Fruit fly (Drosophila melanogaster) whole organism, adult: ENCODE measurements around the gene hiw.

ENCODE experiments used
- CG14711 ChIP-seq: fragments of 200-800 bp; sonication (Bioruptor generic); optimal IDR thresholded peaks from 2 replicates; lab custom pipeline; 2018; ENCODE audit warnings: missing biosample characterization, mild to moderate bottlenecking, missing genetic modification characterization, moderate library complexity
- CG33017 ChIP-seq: fragments of 200-800 bp; sonication (Bioruptor generic); optimal IDR thresholded peaks from 2 replicates; lab custom pipeline; 2018; ENCODE audit warnings: missing biosample characterization, mild to moderate bottlenecking, missing genetic modification characterization, moderate library complexity
- CG7045 ChIP-seq: fragments of 200-800 bp; sonication (Bioruptor generic); optimal IDR thresholded peaks from 2 replicates; lab custom pipeline; 2017; ENCODE audit warnings: missing biosample characterization, mild to moderate bottlenecking, missing genetic modification characterization
- Crg-1 ChIP-seq: fragments of 200-800 bp; sonication (Bioruptor generic); optimal IDR thresholded peaks from 2 replicates; lab custom pipeline; 2016; ENCODE audit warnings: missing biosample characterization, missing genetic modification characterization
- cic ChIP-seq: fragments of 200-800 bp; sonication (Bioruptor generic); optimal IDR thresholded peaks from 2 replicates; lab custom pipeline; 2017; ENCODE audit warnings: missing biosample characterization, mild to moderate bottlenecking, missing genetic modification characterization, moderate library complexity
- ovo ChIP-seq: fragments of 200-800 bp; sonication (Bioruptor generic); optimal IDR thresholded peaks from 2 replicates; lab custom pipeline; 2016; ENCODE audit warnings: missing biosample characterization, missing genetic modification characterization
- pad ChIP-seq: fragments of 200-800 bp; sonication (Bioruptor generic); optimal IDR thresholded peaks from 3 replicates; lab custom pipeline; 2017; ENCODE audit warnings: missing biosample characterization, missing genetic modification characterization, mild to moderate bottlenecking, moderate library complexity, missing genetic modification reagents
- tj ChIP-seq: fragments of 200-800 bp; sonication (Bioruptor generic); optimal IDR thresholded peaks from 3 replicates; lab custom pipeline; 2017; ENCODE audit warnings: missing biosample characterization, mild to moderate bottlenecking, missing genetic modification characterization, moderate library complexity

- TF ChIP-seq ovo (GFP tag; lab: Kevin White, UChicago) (peak; percentile 88), cic (GFP tag; lab: Kevin White, UChicago) (peak; percentile 79), CG7045 (GFP tag; lab: Kevin White, UChicago) (no peak), CG33017 (tag; lab: Kevin White, UChicago) (no peak), CG14711 (tag; lab: Kevin White, UChicago) (peak; percentile 14), pad (GFP tag; lab: Kevin White, UChicago) (no peak), tj (GFP tag; lab: Kevin White, UChicago) (no peak), Crg-1 (GFP tag; lab: Kevin White, UChicago) (peak; percentile 56)
These were observed 15.2 kb upstream of the hiw start for dm6 chrX:15078394-15078793.
